Worm (Caenorhabditis elegans): Measurements from ENCODE around the gene C12D8.21.

The C12D8.21 gene

DNA sequence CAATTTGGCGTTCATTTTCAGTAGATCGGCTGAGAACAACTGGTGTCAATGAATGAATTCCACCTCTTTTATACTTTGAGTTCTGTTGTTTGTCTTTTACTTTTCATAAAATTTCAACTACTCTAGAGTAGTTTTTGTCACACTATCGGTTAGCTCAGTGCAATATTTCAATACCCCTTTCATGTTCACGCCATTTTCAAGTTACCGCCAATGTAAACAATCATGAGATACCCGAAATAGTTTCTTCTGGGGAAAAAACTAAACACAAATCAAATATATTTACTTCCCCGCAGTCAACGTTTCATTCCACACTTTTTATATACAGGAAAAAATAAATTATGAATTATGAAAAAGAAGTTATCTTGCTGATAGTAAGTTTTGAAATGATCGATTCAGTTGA, 12.6 kb downstream of the C12D8.21 start, which contains the start of gene fipr-4:
Gene fipr-4, minus strand, starts transcription at position 101 of the 400 bp plus-strand sequence.
- no peak for TF ChIP-seq tbx-2 (tag; optimal IDR thresholded peaks at IDR 0.05)
- TF ChIP-seq nhr-11 (tag; optimal IDR thresholded peaks at IDR 0.05), result no peak
- peak; percentile 42 for TF ChIP-seq pha-4 (tag; optimal IDR thresholded peaks at IDR 0.05)

DNA sequence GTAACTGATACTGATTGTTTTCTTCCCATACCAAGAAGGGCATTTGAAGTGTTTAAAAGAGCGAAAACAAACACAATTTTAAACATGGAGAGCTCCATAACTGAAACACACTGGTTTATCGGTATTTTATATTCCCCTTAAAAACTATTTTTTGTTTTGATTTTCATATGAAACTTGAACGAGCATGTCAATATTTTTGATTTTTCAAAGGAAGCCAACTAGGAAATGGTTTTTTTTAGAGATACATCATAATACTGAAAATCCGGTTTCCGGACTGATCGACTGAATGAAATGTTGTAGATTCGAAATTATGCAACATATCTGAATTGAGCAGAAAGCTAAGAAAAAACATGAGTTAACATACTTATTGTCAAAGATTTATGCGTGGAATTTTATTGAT, 13.7 kb downstream of the C12D8.21 start, which contains the start of gene ttr-19:
Gene ttr-19, minus strand, starts transcription at position 101 of the 400 bp plus-strand sequence.
- TF ChIP-seq unc-62 (GFP tag; optimal IDR thresholded peaks at IDR 0.05) (no peak), eor-1 (tag; optimal IDR thresholded peaks at IDR 0.05) (no peak), nhr-43 (tag; optimal IDR thresholded peaks at IDR 0.05; ENCODE audit: poor library complexity, severe bottlenecking) (no peak), nhr-77 (tag; optimal IDR thresholded peaks at IDR 0.05) (no peak), fkh-2 (tag; optimal IDR thresholded peaks at IDR 0.05) (no peak), nhr-67 (tag; optimal IDR thresholded peaks at IDR 0.05) (no peak), ceh-82 (tag; optimal IDR thresholded peaks at IDR 0.05) (no peak), skn-1 (tag; optimal IDR thresholded peaks at IDR 0.05) (no peak), fos-1 (tag; optimal IDR thresholded peaks at IDR 0.05) (no peak), unc-39 (tag; optimal IDR thresholded peaks at IDR 0.05) (no peak)

DNA sequence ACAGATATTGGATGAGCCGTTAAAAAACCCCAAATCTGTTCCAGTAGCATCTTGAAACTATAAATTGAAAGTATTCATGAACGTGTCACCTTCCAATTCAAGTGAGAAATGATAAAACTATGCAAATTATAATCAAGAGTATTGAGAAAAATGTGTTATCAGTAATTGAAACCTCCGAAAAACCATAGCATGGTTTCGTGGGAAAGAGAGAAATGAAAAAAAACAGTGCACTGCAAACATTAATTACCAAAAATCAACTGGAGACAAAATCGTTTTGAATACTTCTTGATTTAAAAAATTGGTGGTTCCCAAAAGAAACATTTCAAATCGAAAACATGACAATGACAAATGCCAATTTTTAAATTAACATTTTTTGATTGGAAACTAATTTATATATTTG, 15.4 kb downstream of the C12D8.21 start, which contains the start of gene daf-36:
Gene daf-36, minus strand, starts transcription at position 101 of the 400 bp plus-strand sequence.
- no peak for TF ChIP-seq mml-1 (tag; optimal IDR thresholded peaks at IDR 0.05)
- peak; percentile 28 for TF ChIP-seq elt-2 (tag; optimal IDR thresholded peaks at IDR 0.05)
- TF ChIP-seq mdl-1 (tag; optimal IDR thresholded peaks at IDR 0.05), result no peak

DNA sequence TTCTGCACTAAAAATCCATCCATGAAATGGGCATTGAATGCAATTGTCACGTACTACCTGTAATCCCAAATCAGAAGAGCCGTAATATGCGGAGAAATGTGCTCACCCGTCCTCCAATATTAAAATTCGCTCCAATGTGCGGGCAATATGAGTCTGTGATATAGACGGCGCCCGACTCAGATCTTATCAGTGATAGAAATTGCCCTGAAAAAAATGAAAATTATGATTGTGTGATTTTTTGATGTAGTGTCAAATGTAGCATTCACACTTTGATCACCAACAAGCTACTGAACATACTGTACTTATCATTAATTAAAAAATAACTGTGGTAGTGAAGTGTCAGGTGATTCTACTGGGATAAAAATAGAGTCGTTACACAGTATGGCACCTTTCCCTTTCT, 16.4 kb downstream of the C12D8.21 start:
- TF ChIP-seq elt-2 (tag; optimal IDR thresholded peaks at IDR 0.05) (peak; percentile 68), elt-3 (tag; optimal IDR thresholded peaks at IDR 0.05) (no peak), R02D3.7 (tag; optimal IDR thresholded peaks at IDR 0.05) (no peak)

DNA sequence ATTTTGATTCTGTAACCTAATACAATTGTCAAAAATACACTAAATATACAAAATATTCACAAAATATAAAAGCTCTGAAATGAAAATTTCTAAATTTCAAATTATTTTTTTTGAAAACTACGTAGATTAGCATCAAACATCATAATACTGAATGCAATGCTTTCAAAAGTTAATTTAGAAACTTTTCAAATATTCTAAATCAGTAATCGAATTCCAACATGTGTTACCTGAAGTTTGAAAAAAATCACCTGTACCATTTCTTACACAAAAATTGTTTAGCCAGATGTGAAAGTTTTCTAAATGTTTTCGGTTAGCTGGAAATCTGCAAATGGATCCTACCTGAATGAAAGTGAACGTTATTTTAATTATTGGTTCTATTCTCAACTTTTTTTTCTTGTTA, 19.0 kb downstream of the C12D8.21 start, which contains the start of gene C12D8.20:
Gene C12D8.20, plus strand, starts transcription at position 301 of the 400 bp plus-strand sequence.
- TF ChIP-seq nhr-77 (tag; optimal IDR thresholded peaks at IDR 0.05) (no peak), egl-27 (tag; optimal IDR thresholded peaks at IDR 0.05) (no peak), nhr-12 (tag; optimal IDR thresholded peaks at IDR 0.05) (no peak), elt-1 (tag; optimal IDR thresholded peaks at IDR 0.05) (no peak)

DNA sequence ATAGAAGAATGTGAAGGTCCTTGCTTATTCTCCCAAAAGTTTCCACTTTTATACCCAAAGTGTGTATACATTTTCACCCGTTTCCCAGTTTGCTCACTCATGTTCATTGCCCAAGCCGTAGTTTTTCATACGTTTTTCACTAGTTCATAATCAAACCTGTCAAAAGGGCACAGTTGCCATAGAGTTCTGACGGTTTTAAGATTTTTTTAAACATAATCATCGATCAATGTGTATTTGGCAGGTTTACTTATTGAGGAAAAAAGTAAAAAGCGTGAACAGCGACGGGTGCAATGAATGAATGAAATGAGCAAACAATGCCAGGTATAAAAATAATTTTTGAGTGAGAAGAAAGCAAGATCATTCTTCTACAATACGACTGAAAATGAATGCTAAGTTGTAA, 19.7 kb downstream of the C12D8.21 start, which contains the start of the genes fipr-5 and fipr-9:
Gene fipr-5, minus strand, starts transcription at position 101 of the 400 bp plus-strand sequence.
Gene fipr-9, plus strand, starts transcription at position 346 of the 400 bp plus-strand sequence.
- TF ChIP-seq ZK546.5 (tag; optimal IDR thresholded peaks at IDR 0.05) (no peak), elt-1 (tag; optimal IDR thresholded peaks at IDR 0.05) (no peak), eor-1 (tag; optimal IDR thresholded peaks at IDR 0.05) (no peak), lin-15B (tag; optimal IDR thresholded peaks at IDR 0.05) (no peak)

DNA sequence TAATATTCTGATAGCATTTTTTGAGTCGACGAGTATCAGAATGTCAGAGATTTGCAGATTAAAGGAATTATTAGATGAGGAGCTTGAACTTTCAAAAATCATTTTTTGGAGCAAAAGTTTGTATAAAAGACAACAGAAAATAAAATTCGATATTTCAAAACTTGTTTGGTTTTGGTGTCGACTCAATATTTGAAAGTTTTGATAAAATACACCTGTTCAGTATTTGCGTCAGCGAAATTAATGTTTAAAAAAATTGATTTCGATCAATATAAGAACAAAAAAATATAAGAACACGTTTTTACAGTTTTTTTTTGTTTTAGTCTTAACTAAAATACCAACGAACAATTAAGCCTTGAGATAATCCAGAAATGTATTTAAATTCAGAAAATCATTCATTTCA, 20.4 kb downstream of the C12D8.21 start, which contains the start of gene C12D8.13:
Gene C12D8.13, minus strand, starts transcription at position 101 of the 400 bp plus-strand sequence.
- no peak for TF ChIP-seq ztf-11 (tag; optimal IDR thresholded peaks at IDR 0.05)
- TF ChIP-seq unc-62 (GFP tag; optimal IDR thresholded peaks at IDR 0.05), result no peak
- TF ChIP-seq mml-1 (tag; optimal IDR thresholded peaks at IDR 0.05), result no peak
- no peak for TF ChIP-seq elt-2 (tag; optimal IDR thresholded peaks at IDR 0.05)

DNA sequence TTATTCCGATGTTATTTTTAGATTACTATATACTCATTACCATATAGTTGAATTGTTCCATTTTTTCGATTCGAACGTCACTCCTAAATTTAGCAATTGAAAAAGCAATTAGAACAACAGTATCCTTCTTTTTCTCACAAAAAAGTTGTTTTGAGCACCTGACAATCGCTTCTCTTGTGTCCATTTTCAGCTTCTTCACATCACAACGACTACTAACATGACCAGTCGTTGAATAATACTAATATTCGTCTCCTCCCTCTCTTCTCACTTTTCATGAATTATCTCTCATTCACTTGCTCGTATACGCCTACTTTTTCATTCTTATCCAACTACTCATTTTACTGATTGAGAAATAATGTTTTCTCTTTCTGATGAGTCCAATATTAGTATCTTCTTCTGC, 24.3 kb downstream of the C12D8.21 start, which contains the start of gene ZK856.14:
Gene ZK856.14, plus strand, starts transcription at position 301 of the 400 bp plus-strand sequence.
- TF ChIP-seq jun-1 (tag; optimal IDR thresholded peaks at IDR 0.05) (no peak), nhr-67 (tag; optimal IDR thresholded peaks at IDR 0.05) (no peak), aly-2 (tag; optimal IDR thresholded peaks at IDR 0.05) (no peak), skn-1 (tag; optimal IDR thresholded peaks at IDR 0.05) (no peak)

Data from whole organism, L3 larva.